Fruit fly (Drosophila melanogaster): Measurements from ENCODE around the gene CG5418.

CG5418 gene

DNA sequence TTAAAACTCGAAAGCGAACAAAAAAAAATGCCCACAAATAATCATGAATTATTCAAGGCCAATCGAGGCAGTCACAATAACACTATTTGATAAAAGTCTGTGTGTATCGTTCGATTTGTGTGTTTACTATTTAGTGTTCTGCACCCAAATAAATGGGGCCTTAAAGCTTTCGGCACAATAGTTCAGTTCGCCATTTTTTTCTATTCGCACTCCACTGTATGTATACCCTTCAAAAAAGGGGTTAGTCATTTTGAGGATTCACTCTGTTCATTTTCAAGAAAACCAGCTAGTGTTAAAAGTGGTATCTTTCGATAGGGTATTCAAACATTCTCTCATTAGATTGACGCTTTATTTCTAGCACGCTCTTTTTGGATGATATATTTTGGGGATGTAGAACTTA lies 14.6 kb upstream of the CG5418 start (continued):
- TF ChIP-seq CG6689 (GFP tag; IDR thresholded peaks at IDR 0.05) (0 out of 2 replicates have a peak, but pooled peaks have one; percentile 7), CG4854 (GFP tag; optimal IDR thresholded peaks at IDR 0.05) (peak; percentile 38)

DNA sequence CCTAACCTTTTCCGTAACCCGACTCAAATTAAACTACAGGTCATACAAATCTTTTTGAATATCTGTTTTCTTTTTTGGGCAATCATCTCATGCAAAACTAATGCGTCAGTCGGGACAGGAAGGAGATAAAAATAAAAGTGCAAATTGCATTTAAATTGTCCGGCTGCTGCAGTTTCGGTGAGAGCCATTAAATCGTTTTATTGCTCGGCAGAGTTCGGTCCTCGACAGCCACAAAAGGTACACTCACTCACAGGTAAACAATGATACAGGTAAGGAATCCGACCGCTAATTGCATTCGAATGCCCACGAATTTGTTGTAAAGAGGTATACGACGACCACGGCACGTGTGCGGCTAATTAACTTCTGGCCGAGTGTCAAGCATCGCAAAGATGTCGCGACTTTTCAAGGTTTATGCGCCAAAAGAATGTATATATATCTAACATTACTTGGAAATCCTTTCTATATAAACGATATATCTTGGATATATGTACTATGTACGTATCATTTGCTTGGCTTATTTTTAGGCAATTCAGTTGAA lies 13.5 kb upstream of the CG5418 start:
- TF ChIP-seq tll (GFP tag; optimal IDR thresholded peaks at IDR 0.05) (peak in 1 of 2 experiments; percentile 98), CG7987 (GFP tag; optimal IDR thresholded peaks at IDR 0.05) (no peak), sens (GFP tag) (peak; percentile 80), CG4282 (GFP tag; optimal IDR thresholded peaks at IDR 0.05) (no peak), rib (GFP tag; IDR thresholded peaks at IDR 0.05) (0 out of 2 replicates have a peak, but pooled peaks have one; percentile 45), tna (GFP tag; IDR thresholded peaks at IDR 0.05; ENCODE audit: partially characterized antibody) (peak; percentile 12; the same call in 1 of the 2 replicates), CG33213 (GFP tag; optimal IDR thresholded peaks at IDR 0.05) (no peak), CG7271 (tag; optimal IDR thresholded peaks at IDR 0.05) (peak; percentile 53), zen (tag; optimal IDR thresholded peaks at IDR 0.05) (peak; percentile 99), Ravus (GFP tag; IDR thresholded peaks at IDR 0.05) (no peak), ap (GFP tag; IDR thresholded peaks at IDR 0.05) (0 out of 2 replicates have a peak, but pooled peaks have one; percentile 12), z (GFP tag; IDR thresholded peaks at IDR 0.05) (no peak), nerfin-1 (tag; optimal IDR thresholded peaks at IDR 0.05) (no peak), gt (GFP tag; IDR thresholded peaks at IDR 0.05) (no peak), zfh1 (GFP tag; IDR thresholded peaks at IDR 0.05) (no peak), Atf6 (GFP tag; IDR thresholded peaks at IDR 0.05) (no peak), cad (GFP tag; optimal IDR thresholded peaks at IDR 0.05) (peak; percentile 93), CG15479 (GFP tag; optimal IDR thresholded peaks at IDR 0.05) (peak; percentile 85)

DNA sequence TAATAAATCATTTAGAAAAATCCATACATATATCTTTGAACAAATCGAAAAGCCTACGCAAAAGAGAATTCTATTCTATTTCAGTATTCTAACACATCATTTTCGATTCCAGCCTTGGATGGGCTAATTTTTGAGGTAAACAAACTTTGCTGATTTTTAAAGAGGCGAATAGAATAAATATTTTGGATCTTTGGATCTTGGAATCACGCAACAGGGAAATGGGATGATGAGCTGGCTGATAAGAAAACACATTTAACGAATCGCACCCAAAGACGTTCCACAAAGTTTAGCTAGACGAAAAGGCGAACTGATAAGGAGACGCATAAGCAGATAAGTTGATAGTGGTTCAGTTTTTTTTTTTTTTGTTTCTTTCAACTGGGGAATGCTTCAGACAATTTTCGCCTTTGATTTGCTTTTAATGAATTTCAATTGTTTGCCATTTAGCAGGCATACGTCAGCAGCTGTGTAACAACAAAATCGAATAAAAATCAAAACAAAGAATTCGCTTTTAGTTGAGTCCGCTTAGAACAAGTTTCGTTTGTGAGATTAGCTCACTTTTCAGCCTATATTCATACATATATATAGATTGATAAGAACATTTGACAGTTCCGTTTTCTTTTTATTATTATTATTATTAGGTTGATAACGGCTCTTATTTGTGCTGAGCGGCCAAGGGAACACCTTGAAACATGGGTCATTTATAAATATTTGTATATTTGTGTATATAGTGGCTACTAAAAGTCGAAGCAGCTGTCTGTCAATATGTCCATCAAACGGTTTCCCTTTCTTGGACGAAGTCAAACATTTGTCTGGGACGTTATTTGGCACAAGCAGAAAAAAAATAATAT lies 12.3 kb upstream of the CG5418 start:
- no peak for TF ChIP-seq CoRest (tag; optimal IDR thresholded peaks at IDR 0.05)
- TF ChIP-seq CG1602 (GFP tag; optimal IDR thresholded peaks at IDR 0.05), result no peak
- no peak for TF ChIP-seq CG10462 (GFP tag; optimal IDR thresholded peaks at IDR 0.05)
- no peak for TF ChIP-seq mam (GFP tag; optimal IDR thresholded peaks at IDR 0.05)
- no peak for TF ChIP-seq CG31388 (GFP tag; optimal IDR thresholded peaks at IDR 0.05)
- no peak for TF ChIP-seq zen2 (GFP tag; IDR thresholded peaks at IDR 0.05; ENCODE audit: partially characterized antibody)
- TF ChIP-seq CG13624 (GFP tag; optimal IDR thresholded peaks at IDR 0.05), result no peak
- no peak for TF ChIP-seq nerfin-2 (GFP tag; IDR thresholded peaks at IDR 0.05; ENCODE audit: partially characterized antibody)
- no peak for TF ChIP-seq Mes4 (GFP tag; optimal IDR thresholded peaks at IDR 0.05)
- no peak for TF ChIP-seq cas (GFP tag; IDR thresholded peaks at IDR 0.05)
- TF ChIP-seq otp (GFP tag; IDR thresholded peaks at IDR 0.05), result no peak
- no peak for TF ChIP-seq psq (GFP tag; optimal IDR thresholded peaks at IDR 0.05)
- peak; percentile 63 for TF ChIP-seq CG7987 (GFP tag; optimal IDR thresholded peaks at IDR 0.05)
- peak; percentile 84 for TF ChIP-seq exex (tag; optimal IDR thresholded peaks at IDR 0.05)
- no peak for TF ChIP-seq en (GFP tag; optimal IDR thresholded peaks at IDR 0.05)
- TF ChIP-seq Ravus (GFP tag; IDR thresholded peaks at IDR 0.05), result no peak
- TF ChIP-seq Bdp1 (GFP tag; optimal IDR thresholded peaks at IDR 0.05), result no peak
- TF ChIP-seq Fer2 (tag; optimal IDR thresholded peaks at IDR 0.05), result no peak
- TF ChIP-seq CG3163 (GFP tag; optimal IDR thresholded peaks at IDR 0.05), result no peak
- no peak for TF ChIP-seq CG13775 (GFP tag; optimal IDR thresholded peaks at IDR 0.05)
- no peak for TF ChIP-seq Ptx1 (GFP tag; IDR thresholded peaks at IDR 0.05)
- no peak for TF ChIP-seq slou (GFP tag; optimal IDR thresholded peaks at IDR 0.05)
- no peak for TF ChIP-seq CG3838 (GFP tag; optimal IDR thresholded peaks at IDR 0.05)
- no peak for TF ChIP-seq dpn (GFP tag; optimal IDR thresholded peaks at IDR 0.05)
- TF ChIP-seq Poxn (GFP tag; IDR thresholded peaks at IDR 0.05), result no peak
- no peak for TF ChIP-seq bowl (GFP tag; IDR thresholded peaks at IDR 0.05)
- peak; percentile 61 for TF ChIP-seq fd102C (GFP tag; optimal IDR thresholded peaks at IDR 0.05)
- no peak for TF ChIP-seq ase (GFP tag; IDR thresholded peaks at IDR 0.05)
- no peak for TF ChIP-seq abd-A (tag; optimal IDR thresholded peaks at IDR 0.05)
